Worm (Caenorhabditis elegans) whole organism, L3 larva: Measurements from ENCODE around the gene srw-130.
A peak's percentile ranks its signal among the peaks of the same experiment; 100 is the strongest.

ENCODE experiments used
- R02D3.7 ChIP-seq: fragments of 150-350 bp; optimal IDR thresholded peaks from 2 replicates; lab custom pipeline; 2014; ENCODE audit warnings: missing biosample characterization, missing genetic modification characterization
- ama-1 ChIP-seq: fragments of 150-350 bp; optimal IDR thresholded peaks from 2 replicates; lab custom pipeline; 2018
- ceh-16 ChIP-seq: sonication (generic microtip); optimal IDR thresholded peaks from 2 replicates; lab custom pipeline; 2017; ENCODE audit warnings: missing biosample characterization, missing genetic modification characterization
- ceh-28 ChIP-seq: fragments of 150-350 bp; optimal IDR thresholded peaks from 2 replicates; lab custom pipeline; 2014; ENCODE audit warnings: missing biosample characterization, missing genetic modification reagents, missing genetic modification characterization
- ceh-9 ChIP-seq: sonication (generic microtip); optimal IDR thresholded peaks from 2 replicates; lab custom pipeline; 2018; ENCODE audit warnings: missing biosample characterization, missing genetic modification characterization
- daf-12 ChIP-seq: fragments of 150-350 bp; optimal IDR thresholded peaks from 2 replicates; lab custom pipeline; 2014; ENCODE audit warnings: missing biosample characterization, missing genetic modification reagents, missing genetic modification characterization
- egl-27 ChIP-seq: sonication (generic microtip); optimal IDR thresholded peaks from 4 replicates; lab custom pipeline; 2017; ENCODE audit warnings: missing biosample characterization, missing genetic modification reagents, missing genetic modification characterization
- egl-5 ChIP-seq: fragments of 150-350 bp; optimal IDR thresholded peaks from 2 replicates; lab custom pipeline; 2017; ENCODE audit warnings: missing biosample characterization, missing genetic modification reagents, missing genetic modification characterization, inconsistent platforms
- elt-2 ChIP-seq: sonication (generic microtip); optimal IDR thresholded peaks from 2 replicates; lab custom pipeline; 2016; ENCODE audit warnings: missing genetic modification reagents, mild to moderate bottlenecking, missing genetic modification characterization, missing compliant biosample characterization
- eor-1 ChIP-seq, 2 experiments: fragments of 150-350 bp; optimal IDR thresholded peaks; 2 replicates each; lab custom pipeline; 2014 to 2018; ENCODE audit warnings: missing biosample characterization in 2 of 2, missing genetic modification characterization in 2 of 2
- fkh-2 ChIP-seq: fragments of 150-350 bp; optimal IDR thresholded peaks from 2 replicates; lab custom pipeline; 2014; ENCODE audit warnings: missing biosample characterization, missing genetic modification reagents, missing genetic modification characterization
- hmg-11 ChIP-seq: sonication (generic microtip); optimal IDR thresholded peaks from 2 replicates; lab custom pipeline; 2016; ENCODE audit warnings: missing genetic modification characterization, missing compliant biosample characterization
- lin-15B ChIP-seq: fragments of 150-350 bp; optimal IDR thresholded peaks from 2 replicates; lab custom pipeline; 2014; ENCODE audit warnings: missing biosample characterization, missing genetic modification characterization
- lin-39 ChIP-seq: fragments of 150-350 bp; optimal IDR thresholded peaks from 2 replicates; lab custom pipeline; 2018; ENCODE audit warnings: missing biosample characterization, missing genetic modification reagents, missing genetic modification characterization
- lsy-12 ChIP-seq: sonication (generic microtip); optimal IDR thresholded peaks from 2 replicates; lab custom pipeline; 2016; ENCODE audit warnings: mild to moderate bottlenecking, missing genetic modification characterization, missing compliant biosample characterization
- mdl-1 ChIP-seq: fragments of 150-350 bp; optimal IDR thresholded peaks from 2 replicates; lab custom pipeline; 2014; ENCODE audit warnings: missing biosample characterization, missing genetic modification characterization
- nfya-1 ChIP-seq: sonication (generic microtip); optimal IDR thresholded peaks from 2 replicates; lab custom pipeline; 2017; ENCODE audit warnings: missing genetic modification characterization, mild to moderate bottlenecking, missing compliant biosample characterization, antibody characterized with exemption, moderate library complexity; ENCODE audit not compliant: insufficient read depth
- nhr-12 ChIP-seq: fragments of 150-350 bp; optimal IDR thresholded peaks from 2 replicates; lab custom pipeline; 2014; ENCODE audit warnings: missing biosample characterization, missing genetic modification characterization
- nhr-23 ChIP-seq: fragments of 150-350 bp; optimal IDR thresholded peaks from 2 replicates; lab custom pipeline; 2014; ENCODE audit warnings: missing biosample characterization, missing genetic modification reagents, missing genetic modification characterization
- nhr-237 ChIP-seq: fragments of 150-350 bp; optimal IDR thresholded peaks from 2 replicates; lab custom pipeline; 2014; ENCODE audit warnings: missing biosample characterization, missing genetic modification characterization
- nhr-28 ChIP-seq: fragments of 150-350 bp; optimal IDR thresholded peaks from 2 replicates; lab custom pipeline; 2014; ENCODE audit warnings: missing biosample characterization, missing genetic modification characterization
- nhr-43 ChIP-seq: sonication (generic microtip); optimal IDR thresholded peaks from 2 replicates; lab custom pipeline; 2016; ENCODE audit warnings: mild to moderate bottlenecking, missing genetic modification characterization, missing compliant biosample characterization; ENCODE audit not compliant: poor library complexity, severe bottlenecking
- nhr-67 ChIP-seq: fragments of 150-350 bp; optimal IDR thresholded peaks from 2 replicates; lab custom pipeline; 2014; ENCODE audit warnings: missing biosample characterization, missing genetic modification characterization
- nhr-76 ChIP-seq: fragments of 150-350 bp; sonication (generic microtip); optimal IDR thresholded peaks from 5 replicates; lab custom pipeline; 2014; ENCODE audit warnings: missing biosample characterization, missing genetic modification characterization
- nhr-77 ChIP-seq: fragments of 150-350 bp; optimal IDR thresholded peaks from 2 replicates; lab custom pipeline; 2014; ENCODE audit warnings: missing biosample characterization, missing genetic modification characterization
- pha-4 ChIP-seq: fragments of 150-350 bp; optimal IDR thresholded peaks from 2 replicates; lab custom pipeline; 2014; ENCODE audit warnings: missing biosample characterization, missing genetic modification reagents, missing genetic modification characterization
- pqm-1 ChIP-seq: fragments of 150-350 bp; optimal IDR thresholded peaks from 2 replicates; lab custom pipeline; 2017; ENCODE audit warnings: missing biosample characterization, missing genetic modification characterization, inconsistent platforms
- skn-1 ChIP-seq: fragments of 150-350 bp; optimal IDR thresholded peaks from 2 replicates; lab custom pipeline; 2014; ENCODE audit warnings: missing biosample characterization, missing genetic modification characterization
- snpc-4 ChIP-seq: fragments of 150-350 bp; optimal IDR thresholded peaks from 2 replicates; lab custom pipeline; 2014; ENCODE audit warnings: missing biosample characterization, missing genetic modification characterization
- tbx-2 ChIP-seq: sonication (generic microtip); optimal IDR thresholded peaks from 2 replicates; lab custom pipeline; 2016; ENCODE audit warnings: mild to moderate bottlenecking, missing genetic modification characterization, missing compliant biosample characterization
- unc-39 ChIP-seq: sonication (generic microtip); optimal IDR thresholded peaks from 4 replicates; lab custom pipeline; 2017; ENCODE audit warnings: missing biosample characterization, missing genetic modification characterization
- zag-1 ChIP-seq: fragments of 150-350 bp; optimal IDR thresholded peaks from 2 replicates; lab custom pipeline; 2014; ENCODE audit warnings: missing biosample characterization, missing genetic modification characterization
- ztf-4 ChIP-seq: fragments of 150-350 bp; optimal IDR thresholded peaks from 2 replicates; lab custom pipeline; 2014; ENCODE audit warnings: missing biosample characterization, missing genetic modification characterization

The srw-130 gene

ce11 chrV:3582671-3583070 is 34.0 kb upstream of the srw-130 start:
- TF ChIP-seq lin-15B (no peak), nhr-77 (no peak), egl-27 (tag; lab: Kevin White, UChicago) (no peak), eor-1 (tag; optimal IDR thresholded peaks at IDR 0.05; lab: Kevin White, UChicago) (no peak), lsy-12 (tag; lab: Kevin White, UChicago) (no peak), nhr-28 (tag; lab: Kevin White, UChicago) (no peak), nhr-23 (tag; lab: Kevin White, UChicago) (no peak), nhr-43 (tag; lab: Kevin White, UChicago) (no peak), ceh-9 (no peak)
- TF ChIP-seq, all 47 proteins: peak for 0

ce11 chrV:3582086-3582485 is 33.4 kb upstream of the srw-130 start:
- peak; percentile 60 for TF ChIP-seq nhr-43 (tag; lab: Kevin White, UChicago)
- peak; percentile 34 for TF ChIP-seq nfya-1 (tag; lab: Kevin White, UChicago)
- TF ChIP-seq pha-4, result no peak
- peak; percentile 6 for TF ChIP-seq elt-2

- TF ChIP-seq ama-1, result no peak
- no peak for TF ChIP-seq ceh-16 (tag; lab: Kevin White, UChicago)
- no peak for TF ChIP-seq hmg-11 (tag; lab: Kevin White, UChicago)
- no peak for TF ChIP-seq nhr-67 (tag; lab: Kevin White, UChicago)
- TF ChIP-seq fkh-2 (tag; lab: Kevin White, UChicago), result no peak
- no peak for TF ChIP-seq skn-1 (tag; lab: Kevin White, UChicago)
- no peak for TF ChIP-seq ztf-4 (tag; lab: Kevin White, UChicago)
- no peak for TF ChIP-seq nhr-77
- no peak for TF ChIP-seq nfya-1 (tag; lab: Kevin White, UChicago)
- no peak for TF ChIP-seq egl-27 (tag; lab: Kevin White, UChicago)
- no peak for TF ChIP-seq tbx-2 (tag; lab: Kevin White, UChicago)
Measured at ce11 chrV:3581643-3582042, 32.9 kb upstream of the srw-130 start.

DNA sequence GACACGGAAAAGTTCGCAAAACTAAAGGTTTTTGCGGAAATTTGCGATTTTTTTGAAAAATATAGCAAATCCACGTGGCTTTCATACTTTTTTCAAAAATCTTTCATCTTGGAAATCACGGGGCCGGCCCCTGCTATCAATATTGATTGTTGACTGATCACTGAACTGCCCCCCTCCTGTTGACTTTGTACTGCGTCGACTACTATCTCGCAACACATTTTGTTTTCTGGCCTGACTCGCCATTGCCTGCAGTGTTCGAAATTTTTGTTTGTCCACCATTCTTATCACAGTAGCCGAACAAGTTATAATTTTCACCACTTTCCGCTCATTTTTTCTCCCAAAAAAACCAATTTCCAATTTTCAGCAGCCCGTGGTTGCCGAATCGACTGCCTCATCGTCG is 32.3 kb upstream of the srw-130 start:
- peak; percentile 66 for TF ChIP-seq pha-4
- no peak for TF ChIP-seq zag-1 (tag; lab: Kevin White, UChicago)

- TF ChIP-seq elt-2 (peak; percentile 76), pqm-1 (tag; lab: Kevin White, UChicago) (peak; percentile 60), unc-39 (tag; lab: Kevin White, UChicago) (no peak), pha-4 (peak; percentile 2)
Measured at ce11 chrV:3580385-3580784, 31.7 kb upstream of the srw-130 start.

DNA sequence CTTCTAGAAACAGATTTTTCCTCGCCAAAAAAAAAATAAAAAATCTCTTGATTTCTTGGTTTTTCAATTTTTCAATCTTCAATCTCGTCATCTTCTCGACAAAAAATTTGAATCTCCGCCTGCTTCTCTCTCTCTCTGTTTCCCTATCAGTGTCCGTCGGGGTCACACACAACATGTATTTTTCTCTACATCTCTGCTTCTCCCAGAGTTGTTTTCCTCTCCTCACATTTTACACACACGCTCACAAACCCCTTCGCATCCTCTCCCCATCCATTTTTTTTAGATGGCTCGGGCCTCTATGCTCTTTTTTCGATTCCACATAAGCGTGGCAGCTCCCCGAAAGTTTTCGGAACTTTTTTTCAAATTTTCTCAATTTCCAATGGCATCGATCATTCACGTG is 31.1 kb upstream of the srw-130 start:
- TF ChIP-seq nhr-43 (tag; lab: Kevin White, UChicago), result peak; percentile 26
- peak; percentile 25 for TF ChIP-seq mdl-1 (tag; lab: Kevin White, UChicago)
- TF ChIP-seq nhr-23 (tag; lab: Kevin White, UChicago), result peak; percentile 50
- TF ChIP-seq lin-15B, result peak; percentile 97
- TF ChIP-seq lin-39 (tag; lab: Kevin White, UChicago), result peak; percentile 36
- peak; percentile 45 for TF ChIP-seq ama-1
- peak; percentile 60 for TF ChIP-seq nfya-1 (tag; lab: Kevin White, UChicago)
- no peak for TF ChIP-seq nhr-12 (tag; lab: Kevin White, UChicago)
- TF ChIP-seq elt-2, result peak; percentile 37
- TF ChIP-seq eor-1 (tag; optimal IDR thresholded peaks at IDR 0.05; lab: Kevin White, UChicago), result no peak
- peak; percentile 74 for TF ChIP-seq hmg-11 (tag; lab: Kevin White, UChicago)
- peak; percentile 13 for TF ChIP-seq snpc-4 (tag; lab: Kevin White, UChicago)
- TF ChIP-seq egl-5 (tag; lab: Kevin White, UChicago), result no peak
- TF ChIP-seq pha-4, result peak; percentile 63
- TF ChIP-seq, all 47 proteins: peak for 11

DNA sequence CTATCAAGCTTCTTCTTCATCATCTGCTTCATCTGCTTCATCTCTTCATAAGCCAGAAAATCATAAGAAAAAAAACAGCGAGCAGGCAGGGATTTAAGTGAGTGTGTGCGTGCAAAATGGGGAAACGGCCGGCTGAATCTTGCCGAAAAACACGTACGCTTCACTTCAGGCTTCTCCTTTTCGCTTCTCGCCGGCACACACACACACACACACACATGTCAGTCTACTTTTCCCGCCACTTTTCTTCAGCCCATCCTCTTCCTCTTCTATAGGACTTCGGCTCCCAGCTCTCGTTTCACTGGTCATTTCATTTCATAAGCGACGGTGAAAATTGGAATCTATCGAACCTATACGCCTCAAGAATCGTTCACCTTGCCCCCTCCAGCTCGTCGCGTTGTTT is 30.6 kb upstream of the srw-130 start:
- TF ChIP-seq nhr-237 (no peak), pqm-1 (tag; lab: Kevin White, UChicago) (no peak), nhr-28 (tag; lab: Kevin White, UChicago) (no peak), nhr-76 (tag; lab: Kevin White, UChicago) (no peak), ceh-28 (tag; lab: Kevin White, UChicago) (no peak), daf-12 (tag; lab: Kevin White, UChicago) (no peak), nfya-1 (tag; lab: Kevin White, UChicago) (no peak), nhr-23 (tag; lab: Kevin White, UChicago) (no peak), R02D3.7 (tag; lab: Kevin White, UChicago) (no peak)
